Worm (Caenorhabditis elegans) whole organism, late embryonic: ENCODE results near the gene srh-211.

Source experiments
- ceh-19 ChIP-seq: fragments of 200-800 bp; sonication (Bioruptor generic); optimal IDR thresholded peaks from 2 replicates; lab custom pipeline; 2018; ENCODE audit warnings: mild to moderate bottlenecking, missing genetic modification characterization, missing compliant biosample characterization
- dve-1 ChIP-seq: sonication (generic microtip); optimal IDR thresholded peaks from 2 replicates; lab custom pipeline; 2017; ENCODE audit warnings: antibody characterized with exemption, mild to moderate bottlenecking, missing genetic modification characterization, missing compliant biosample characterization
- elt-2 ChIP-seq: sonication (generic microtip); optimal IDR thresholded peaks from 2 replicates; lab custom pipeline; 2016; ENCODE audit warnings: missing genetic modification reagents, missing genetic modification characterization, missing compliant biosample characterization
- fkh-6 ChIP-seq: sonication (generic microtip); optimal IDR thresholded peaks from 2 replicates; lab custom pipeline; 2016; ENCODE audit warnings: missing genetic modification characterization, missing compliant biosample characterization
- hlh-8 ChIP-seq: sonication (generic microtip); optimal IDR thresholded peaks from 2 replicates; lab custom pipeline; 2016; ENCODE audit warnings: missing genotype, missing genetic modification characterization, missing compliant biosample characterization
- lin-11 ChIP-seq: fragments of 200-800 bp; sonication (Bioruptor generic); optimal IDR thresholded peaks from 2 replicates; lab custom pipeline; 2018; ENCODE audit warnings: mild to moderate bottlenecking, missing genetic modification characterization, missing compliant biosample characterization
- pag-3 ChIP-seq: sonication (generic microtip); optimal IDR thresholded peaks from 2 replicates; lab custom pipeline; 2016; ENCODE audit warnings: missing compliant biosample characterization, missing genetic modification characterization, borderline replicate concordance
- pqm-1 ChIP-seq: sonication (generic microtip); optimal IDR thresholded peaks from 2 replicates; lab custom pipeline; 2016; ENCODE audit warnings: missing genetic modification characterization, missing compliant biosample characterization
- ttx-3 ChIP-seq: sonication (generic microtip); optimal IDR thresholded peaks from 2 replicates; lab custom pipeline; 2016; ENCODE audit warnings: missing genetic modification reagents, missing genetic modification characterization, missing compliant biosample characterization

- TF ChIP-seq dve-1 (no peak), pqm-1 (tag; lab: Kevin White, UChicago) (no peak), ttx-3 (no peak), lin-11 (tag; lab: Kevin White, UChicago) (no peak), pag-3 (tag; lab: Kevin White, UChicago) (no peak), fkh-6 (tag; lab: Kevin White, UChicago) (no peak), ceh-19 (GFP tag; lab: Kevin White, UChicago) (no peak), hlh-8 (tag; lab: Kevin White, UChicago) (no peak), elt-2 (tag; lab: Kevin White, UChicago) (no peak)
Observed at ce11 chrV:4080546-4080945, 637 bp downstream of the srh-211 start.
